Fruit fly (Drosophila melanogaster) whole organism, embryonic: ENCODE measurements around the gene CG43439.

Experiments
- CG10321 ChIP-seq: fragments of 200-800 bp; sonication (Bioruptor generic); IDR thresholded peaks from 2 replicates; pipeline ENCODE4 v1.3.6; 2022; ENCODE audit warnings: missing biosample characterization, missing genetic modification characterization
- CG10431 ChIP-seq: fragments of 200-800 bp; sonication (Bioruptor generic); optimal IDR thresholded peaks from 3 replicates; lab custom pipeline; 2018; ENCODE audit warnings: missing biosample characterization, mild to moderate bottlenecking, missing genetic modification characterization
- CG10654 ChIP-seq: fragments of 200-800 bp; sonication (Bioruptor generic); optimal IDR thresholded peaks from 2 replicates; lab custom pipeline; 2016; ENCODE audit warnings: missing biosample characterization, missing genetic modification characterization
- CG12236 ChIP-seq: fragments of 200-800 bp; sonication (Bioruptor generic); optimal IDR thresholded peaks from 2 replicates; lab custom pipeline; 2016; ENCODE audit warnings: missing biosample characterization, missing genetic modification characterization
- CG12744 ChIP-seq: fragments of 200-800 bp; sonication (Bioruptor generic); optimal IDR thresholded peaks from 2 replicates; lab custom pipeline; 2016; ENCODE audit warnings: missing biosample characterization, missing genetic modification characterization
- CG13424 ChIP-seq: fragments of 200-800 bp; sonication (Bioruptor generic); optimal IDR thresholded peaks from 2 replicates; lab custom pipeline; 2019; ENCODE audit warnings: missing biosample characterization, mild to moderate bottlenecking, missing genetic modification characterization, moderate library complexity
- CG14860 ChIP-seq: fragments of 200-800 bp; sonication (Bioruptor generic); IDR thresholded peaks from 3 replicates; pipeline ENCODE4 v1.3.6; 2022; ENCODE audit warnings: missing biosample characterization, missing genetic modification characterization; ENCODE audit not compliant: partially characterized antibody
- CG15514 ChIP-seq: fragments of 200-800 bp; sonication (Bioruptor generic); optimal IDR thresholded peaks from 3 replicates; lab custom pipeline; 2017; ENCODE audit warnings: missing biosample characterization, missing genetic modification characterization, mild to moderate bottlenecking, moderate library complexity, missing genetic modification reagents
- CG17328 ChIP-seq: fragments of 200-800 bp; sonication (Bioruptor generic); IDR thresholded peaks from 2 replicates; pipeline ENCODE4 v1.3.6; 2022; ENCODE audit warnings: missing biosample characterization, missing genetic modification characterization
- CG17361 ChIP-seq: fragments of 200-800 bp; sonication (Bioruptor generic); IDR thresholded peaks from 3 replicates; pipeline ENCODE4 v1.3.6; 2022; ENCODE audit warnings: missing biosample characterization, missing genetic modification characterization
- CG17802 ChIP-seq: fragments of 200-800 bp; sonication (Bioruptor generic); optimal IDR thresholded peaks from 2 replicates; lab custom pipeline; 2018; ENCODE audit warnings: missing biosample characterization, mild to moderate bottlenecking, missing genetic modification characterization, moderate library complexity
- CG2712 ChIP-seq: fragments of 200-800 bp; optimal IDR thresholded peaks from 3 replicates; lab custom pipeline; 2019; ENCODE audit warnings: missing biosample characterization, mild to moderate bottlenecking, missing genetic modification characterization, moderate library complexity
- CG31224 ChIP-seq: fragments of 200-800 bp; sonication (Bioruptor generic); IDR thresholded peaks from 2 replicates; pipeline ENCODE4 v1.3.6; 2022; ENCODE audit warnings: missing biosample characterization, missing genetic modification characterization
- CG32767 ChIP-seq: fragments of 200-800 bp; sonication (Bioruptor generic); IDR thresholded peaks from 2 replicates; pipeline ENCODE4 v1.3.6; 2022; ENCODE audit warnings: missing biosample characterization, missing genetic modification characterization
- CG4328 ChIP-seq: fragments of 200-800 bp; sonication (Bioruptor generic); optimal IDR thresholded peaks from 3 replicates; lab custom pipeline; 2017; ENCODE audit warnings: missing biosample characterization, missing genetic modification reagents, missing genetic modification characterization
- CG6175 ChIP-seq: fragments of 200-800 bp; sonication (Bioruptor generic); IDR thresholded peaks from 3 replicates; pipeline ENCODE4 v1.3.6; 2022; ENCODE audit warnings: missing biosample characterization, missing genetic modification characterization
- CG7963 ChIP-seq: fragments of 200-800 bp; sonication (Bioruptor generic); IDR thresholded peaks from 3 replicates; pipeline ENCODE4 v1.3.6; 2022; ENCODE audit warnings: missing biosample characterization, missing genetic modification characterization; ENCODE audit not compliant: partially characterized antibody
- Dbx ChIP-seq: fragments of 200-800 bp; sonication (Bioruptor generic); IDR thresholded peaks from 3 replicates; pipeline ENCODE4 v1.3.6; 2022; ENCODE audit warnings: missing biosample characterization, missing genetic modification characterization
- Dp ChIP-seq: fragments of 200-800 bp; sonication (Bioruptor generic); optimal IDR thresholded peaks from 2 replicates; lab custom pipeline; 2018; ENCODE audit warnings: missing biosample characterization, mild to moderate bottlenecking, missing genetic modification characterization, moderate library complexity
- Ets97D ChIP-seq: fragments of 200-800 bp; sonication (Bioruptor generic); optimal IDR thresholded peaks from 3 replicates; lab custom pipeline; 2016; ENCODE audit warnings: missing biosample characterization, missing genetic modification characterization
- HHEX ChIP-seq: fragments of 200-800 bp; sonication (Bioruptor generic); optimal IDR thresholded peaks from 3 replicates; lab custom pipeline; 2017; ENCODE audit warnings: missing biosample characterization, mild to moderate bottlenecking, missing genetic modification characterization, missing genetic modification reagents
- Hmr ChIP-seq: fragments of 200-800 bp; sonication (Bioruptor generic); optimal IDR thresholded peaks from 3 replicates; lab custom pipeline; 2017; ENCODE audit warnings: mild to moderate bottlenecking, missing biosample characterization, missing genetic modification reagents, missing genetic modification characterization
- Hr3 ChIP-seq: fragments of 200-800 bp; sonication (Bioruptor generic); optimal IDR thresholded peaks from 3 replicates; lab custom pipeline; 2016; ENCODE audit warnings: missing biosample characterization, missing genetic modification characterization
- Nf-YA ChIP-seq: fragments of 200-800 bp; sonication (Bioruptor generic); IDR thresholded peaks from 2 replicates; pipeline ENCODE4 v1.3.6; 2022; ENCODE audit warnings: missing biosample characterization, missing genetic modification characterization
- NfI ChIP-seq: fragments of 200-800 bp; sonication (Bioruptor generic); optimal IDR thresholded peaks from 3 replicates; lab custom pipeline; 2018; ENCODE audit warnings: missing biosample characterization, mild to moderate bottlenecking, missing genetic modification characterization, moderate library complexity
- Oli ChIP-seq: fragments of 200-800 bp; sonication (Bioruptor generic); optimal IDR thresholded peaks from 2 replicates; lab custom pipeline; 2018; ENCODE audit warnings: missing biosample characterization, mild to moderate bottlenecking, missing genetic modification characterization, moderate library complexity
- Taf1 ChIP-seq: fragments of 200-800 bp; sonication (Bioruptor generic); IDR thresholded peaks from 2 replicates; pipeline ENCODE4 v1.3.6; 2022; ENCODE audit warnings: missing biosample characterization, missing genetic modification characterization
- ab ChIP-seq: fragments of 200-800 bp; sonication (Bioruptor generic); optimal IDR thresholded peaks from 2 replicates; lab custom pipeline; 2016; ENCODE audit warnings: missing biosample characterization, missing genetic modification characterization
- ase ChIP-seq: fragments of 200-800 bp; sonication (Bioruptor generic); IDR thresholded peaks from 3 replicates; pipeline ENCODE4 v1.3.6; 2022; ENCODE audit warnings: missing biosample characterization, missing genetic modification characterization
- ato ChIP-seq: fragments of 200-800 bp; sonication (Bioruptor generic); IDR thresholded peaks from 2 replicates; pipeline ENCODE4 v1.3.6; 2022; ENCODE audit warnings: missing biosample characterization, missing genetic modification characterization; ENCODE audit not compliant: partially characterized antibody
- bsh ChIP-seq, 2 experiments: fragments of 200-800 bp; sonication (Bioruptor generic); optimal IDR thresholded peaks; 2 replicates each; lab custom pipeline; 2017 to 2018; ENCODE audit warnings: mild to moderate bottlenecking in 2 of 2, missing biosample characterization in 2 of 2, missing genetic modification characterization in 2 of 2, moderate library complexity in 1 of 2
- croc ChIP-seq: fragments of 200-800 bp; sonication (Bioruptor generic); conservative IDR thresholded peaks from 3 replicates; pipeline ENCODE4 v1.3.6; 2022; ENCODE audit warnings: missing biosample characterization, missing genetic modification characterization
- disco-r ChIP-seq: fragments of 200-800 bp; sonication (Bioruptor generic); optimal IDR thresholded peaks from 2 replicates; lab custom pipeline; 2016; ENCODE audit warnings: missing biosample characterization, missing genetic modification characterization
- dm ChIP-seq: fragments of 200-800 bp; sonication (Bioruptor generic); optimal IDR thresholded peaks from 3 replicates; lab custom pipeline; 2016; ENCODE audit warnings: missing biosample characterization, missing genetic modification characterization
- eve ChIP-seq, 2 experiments: fragments of >200 bp; optimal IDR thresholded peaks; 2 replicates each; lab custom pipeline; 2017; ENCODE audit warnings: missing biosample characterization in 2 of 2, missing genetic modification characterization in 2 of 2
- eyg ChIP-seq: fragments of 200-800 bp; sonication (Bioruptor generic); optimal IDR thresholded peaks from 3 replicates; lab custom pipeline; 2016; ENCODE audit warnings: missing biosample characterization, missing genetic modification characterization
- fd64A ChIP-seq: fragments of 200-800 bp; sonication (Bioruptor generic); optimal IDR thresholded peaks from 3 replicates; lab custom pipeline; 2018; ENCODE audit warnings: missing biosample characterization, mild to moderate bottlenecking, missing genetic modification characterization
- gt ChIP-seq: fragments of 200-800 bp; sonication (Bioruptor generic); IDR thresholded peaks from 2 replicates; pipeline ENCODE4 v1.3.6; 2022; ENCODE audit warnings: missing biosample characterization, missing genetic modification characterization
- insv ChIP-seq, 2 experiments: fragments of 200-800 bp; sonication (Bioruptor generic); optimal IDR thresholded peaks; 3 replicates each; lab custom pipeline; 2016 to 2018; ENCODE audit warnings: missing biosample characterization in 2 of 2, missing genetic modification characterization in 2 of 2
- jigr1 ChIP-seq: fragments of 200-800 bp; sonication (Bioruptor generic); IDR thresholded peaks from 3 replicates; pipeline ENCODE4 v1.3.6; 2022; ENCODE audit warnings: missing biosample characterization, missing genetic modification characterization
- lab ChIP-seq: fragments of 200-800 bp; sonication (Bioruptor generic); optimal IDR thresholded peaks from 3 replicates; lab custom pipeline; 2017; ENCODE audit warnings: missing biosample characterization, missing genetic modification characterization, mild to moderate bottlenecking, moderate library complexity, missing genetic modification reagents
- luna ChIP-seq: fragments of 200-800 bp; sonication (Bioruptor generic); optimal IDR thresholded peaks from 2 replicates; lab custom pipeline; 2016; ENCODE audit warnings: missing biosample characterization, missing genetic modification characterization
- nom ChIP-seq: fragments of 200-800 bp; sonication (Bioruptor generic); optimal IDR thresholded peaks from 2 replicates; lab custom pipeline; 2017; ENCODE audit warnings: missing biosample characterization, missing genetic modification characterization, mild to moderate bottlenecking, moderate library complexity, missing genetic modification reagents
- peb ChIP-seq: fragments of 200-800 bp; sonication (Bioruptor generic); IDR thresholded peaks from 2 replicates; pipeline ENCODE4 v1.3.6; 2022; ENCODE audit warnings: missing biosample characterization, missing genetic modification characterization
- rib ChIP-seq: fragments of 200-800 bp; sonication (Bioruptor generic); IDR thresholded peaks from 2 replicates; pipeline ENCODE4 v1.3.6; 2022; ENCODE audit warnings: missing biosample characterization, missing genetic modification characterization
- row ChIP-seq: fragments of 200-800 bp; sonication (Bioruptor generic); IDR thresholded peaks from 3 replicates; pipeline ENCODE4 v1.3.6; 2022; ENCODE audit warnings: missing biosample characterization, missing genetic modification characterization
- slou ChIP-seq: fragments of 200-800 bp; sonication (Bioruptor generic); optimal IDR thresholded peaks from 3 replicates; lab custom pipeline; 2016; ENCODE audit warnings: missing biosample characterization, missing genetic modification characterization
- so ChIP-seq: fragments of 200-800 bp; sonication (Bioruptor generic); IDR thresholded peaks from 3 replicates; pipeline ENCODE4 v1.3.6; 2022; ENCODE audit warnings: missing biosample characterization, missing genetic modification characterization
- trh ChIP-seq: fragments of 200-800 bp; sonication (Bioruptor generic); optimal IDR thresholded peaks from 2 replicates; lab custom pipeline; 2016; ENCODE audit warnings: missing biosample characterization, missing genetic modification characterization
- wek ChIP-seq: fragments of 200-800 bp; sonication (Bioruptor generic); optimal IDR thresholded peaks from 3 replicates; lab custom pipeline; 2018; ENCODE audit warnings: missing biosample characterization, mild to moderate bottlenecking, missing genetic modification characterization, moderate library complexity
- z ChIP-seq: fragments of 200-800 bp; sonication (Bioruptor generic); IDR thresholded peaks from 3 replicates; pipeline ENCODE4 v1.3.6; 2022; ENCODE audit warnings: missing biosample characterization, missing genetic modification characterization

The CG43439 gene

DNA sequence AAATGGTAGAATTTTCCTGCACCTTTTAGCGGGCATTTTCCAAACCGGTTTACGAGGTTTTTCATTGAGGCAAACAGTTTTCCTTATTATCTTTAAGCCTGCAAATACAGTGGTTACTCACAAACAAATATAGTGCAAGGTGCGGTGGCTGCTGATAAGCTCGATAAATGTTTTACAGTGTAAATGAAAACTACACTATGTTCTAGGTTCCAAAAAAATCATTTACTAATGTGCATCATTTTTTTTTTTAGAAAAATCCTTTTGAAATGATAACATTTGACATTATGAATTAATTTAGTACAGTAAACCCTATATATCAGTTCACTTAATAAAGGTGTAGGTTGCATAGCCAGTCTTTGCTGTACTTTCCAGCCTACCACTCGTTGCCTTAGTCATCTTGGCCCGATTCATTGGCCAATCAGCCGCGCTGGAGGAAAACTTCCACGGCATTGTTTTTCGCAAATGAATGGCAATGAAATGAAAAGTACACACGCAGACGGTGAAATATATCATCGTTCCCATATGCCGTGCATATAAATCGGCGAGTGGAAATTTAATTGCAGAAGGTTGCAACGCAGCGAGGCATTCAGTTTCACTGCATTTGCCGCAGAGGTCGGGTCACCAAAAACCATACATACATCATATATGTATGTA, 6.2 kb downstream of the CG43439 start (continued):
- no peak for TF ChIP-seq rib (GFP tag; lab: Robert Waterston, UW)
- TF ChIP-seq NfI (GFP tag; lab: Kevin White, UChicago), result no peak
- no peak for TF ChIP-seq so (GFP tag; lab: Robert Waterston, UW)
- no peak for TF ChIP-seq croc
- no peak for TF ChIP-seq luna
- no peak for TF ChIP-seq lab (GFP tag; lab: Kevin White, UChicago)
- no peak for TF ChIP-seq CG12236 (GFP tag; lab: Kevin White, UChicago)
- no peak for TF ChIP-seq wek (GFP tag; lab: Kevin White, UChicago)
- TF ChIP-seq CG12744 (GFP tag; lab: Kevin White, UChicago), result no peak
- TF ChIP-seq CG6175 (GFP tag; lab: Robert Waterston, UW), result no peak
- TF ChIP-seq ase (GFP tag; lab: Robert Waterston, UW), result no peak
- TF ChIP-seq peb (GFP tag; lab: Robert Waterston, UW), result 0 out of 2 replicates have a peak, but pooled peaks have one; percentile 10
- TF ChIP-seq bsh (GFP tag; optimal IDR thresholded peaks at IDR 0.05; lab: Kevin White, UChicago), result peak in 1 of 2 experiments; percentile 43
- TF ChIP-seq CG32767 (GFP tag; lab: Robert Waterston, UW), result no peak
- no peak for TF ChIP-seq CG31224
- TF ChIP-seq eve (GFP tag; optimal IDR thresholded peaks at IDR 0.05; lab: Kevin White, UChicago), result peak in 1 of 2 experiments; percentile 78
- TF ChIP-seq trh (GFP tag; lab: Kevin White, UChicago), result no peak
- TF ChIP-seq ato (GFP tag; lab: Robert Waterston, UW), result no peak
- no peak for TF ChIP-seq fd64A (GFP tag; lab: Kevin White, UChicago)
- no peak for TF ChIP-seq gt (GFP tag; lab: Robert Waterston, UW)
- TF ChIP-seq nom (GFP tag; lab: Kevin White, UChicago), result no peak
- TF ChIP-seq Oli (tag; lab: Kevin White, UChicago), result peak; percentile 31
- TF ChIP-seq CG4328 (GFP tag; lab: Kevin White, UChicago), result no peak
- no peak for TF ChIP-seq insv (GFP tag; optimal IDR thresholded peaks at IDR 0.05; lab: Kevin White, UChicago)
- TF ChIP-seq Dbx, result no peak
- no peak for TF ChIP-seq CG17361 (GFP tag; lab: Robert Waterston, UW)
- TF ChIP-seq Hr3 (GFP tag; lab: Kevin White, UChicago), result no peak
- no peak for TF ChIP-seq CG10654 (GFP tag; lab: Kevin White, UChicago)
- TF ChIP-seq HHEX (GFP tag; lab: Kevin White, UChicago), result no peak
- TF ChIP-seq CG2712 (tag; lab: Kevin White, UChicago), result peak; percentile 28
- no peak for TF ChIP-seq Taf1 (GFP tag; lab: Robert Waterston, UW)
- TF ChIP-seq Hmr (GFP tag; lab: Kevin White, UChicago), result no peak
- no peak for TF ChIP-seq ab (GFP tag; lab: Kevin White, UChicago)
- no peak for TF ChIP-seq z (GFP tag; lab: Robert Waterston, UW)
- no peak for TF ChIP-seq slou (GFP tag; lab: Kevin White, UChicago)
- TF ChIP-seq Ets97D, result no peak
- no peak for TF ChIP-seq CG10431 (GFP tag; lab: Kevin White, UChicago)
- no peak for TF ChIP-seq CG14860 (GFP tag; lab: Robert Waterston, UW)
- TF ChIP-seq row (GFP tag; lab: Robert Waterston, UW), result peak; percentile 54
- no peak for TF ChIP-seq CG17802 (tag; lab: Kevin White, UChicago)
- TF ChIP-seq CG10321 (GFP tag; lab: Robert Waterston, UW), result no peak
- no peak for TF ChIP-seq disco-r (GFP tag; lab: Kevin White, UChicago)
- no peak for TF ChIP-seq CG15514 (GFP tag; lab: Kevin White, UChicago)
- TF ChIP-seq jigr1, result no peak
- TF ChIP-seq CG17328 (GFP tag; lab: Robert Waterston, UW), result peak; percentile 14; the same call in 1 of the 2 replicates
- no peak for TF ChIP-seq Dp (GFP tag; lab: Kevin White, UChicago)
- TF ChIP-seq CG7963, result no peak
- TF ChIP-seq dm (GFP tag; lab: Kevin White, UChicago), result no peak
- TF ChIP-seq CG13424 (tag; lab: Kevin White, UChicago), result no peak
- no peak for TF ChIP-seq eyg
- no peak for TF ChIP-seq Nf-YA
